Fruit fly (Drosophila melanogaster) whole organism, embryonic: ENCODE measurements around the gene Trim9.

Experiments
- Atf3 ChIP-seq: fragments of 200-800 bp; sonication (Bioruptor generic); optimal IDR thresholded peaks from 3 replicates; lab custom pipeline; 2016; ENCODE audit warnings: missing biosample characterization, missing genetic modification characterization
- Awh ChIP-seq: fragments of 200-800 bp; sonication (Bioruptor generic); IDR thresholded peaks from 2 replicates; pipeline ENCODE4, ENCODE4 v1.3.6; 2022; ENCODE audit warnings: missing biosample characterization, missing genetic modification characterization
- B-H2 ChIP-seq: fragments of 200-800 bp; sonication (Bioruptor generic); optimal IDR thresholded peaks from 2 replicates; lab custom pipeline; 2018; ENCODE audit warnings: missing biosample characterization, mild to moderate bottlenecking, missing genetic modification characterization
- CG10431 ChIP-seq: fragments of 200-800 bp; sonication (Bioruptor generic); optimal IDR thresholded peaks from 3 replicates; lab custom pipeline; 2018; ENCODE audit warnings: missing biosample characterization, mild to moderate bottlenecking, missing genetic modification characterization
- CG10462 ChIP-seq: fragments of 200-800 bp; sonication (Bioruptor generic); optimal IDR thresholded peaks from 2 replicates; lab custom pipeline; 2016; ENCODE audit warnings: missing biosample characterization, missing genetic modification characterization
- CG11247 ChIP-seq: fragments of 200-800 bp; sonication (Bioruptor generic); IDR thresholded peaks from 2 replicates; pipeline ENCODE4 v1.3.6; 2022; ENCODE audit warnings: missing biosample characterization, missing genetic modification characterization
- CG11398 ChIP-seq: fragments of 200-800 bp; sonication (Bioruptor generic); optimal IDR thresholded peaks from 2 replicates; lab custom pipeline; 2016; ENCODE audit warnings: missing biosample characterization, missing genetic modification characterization
- CG11456 ChIP-seq: fragments of 200-800 bp; sonication (Bioruptor generic); IDR thresholded peaks from 3 replicates; pipeline ENCODE4 v1.3.6; 2022; ENCODE audit warnings: missing biosample characterization, missing genetic modification characterization
- CG1233 ChIP-seq: fragments of 200-800 bp; sonication (Bioruptor generic); optimal IDR thresholded peaks from 4 replicates; lab custom pipeline; 2018; ENCODE audit warnings: missing biosample characterization, mild to moderate bottlenecking, missing genetic modification characterization
- CG14710 ChIP-seq: fragments of 200-800 bp; sonication (Bioruptor generic); optimal IDR thresholded peaks from 3 replicates; lab custom pipeline; 2019; ENCODE audit warnings: missing biosample characterization, mild to moderate bottlenecking, missing genetic modification characterization, moderate library complexity
- CG2116 ChIP-seq: fragments of 200-800 bp; sonication (Bioruptor generic); optimal IDR thresholded peaks from 3 replicates; lab custom pipeline; 2018; ENCODE audit warnings: missing biosample characterization, mild to moderate bottlenecking, missing genetic modification characterization
- CG2120 ChIP-seq: fragments of 200-800 bp; sonication (Bioruptor generic); optimal IDR thresholded peaks from 3 replicates; lab custom pipeline; 2016; ENCODE audit warnings: missing biosample characterization, missing genetic modification characterization
- CG2678 ChIP-seq: fragments of 200-800 bp; sonication (Bioruptor generic); optimal IDR thresholded peaks from 3 replicates; lab custom pipeline; 2019; ENCODE audit warnings: missing biosample characterization, mild to moderate bottlenecking, missing genetic modification characterization, moderate library complexity
- CG31224 ChIP-seq: fragments of 200-800 bp; sonication (Bioruptor generic); IDR thresholded peaks from 2 replicates; pipeline ENCODE4 v1.3.6; 2022; ENCODE audit warnings: missing biosample characterization, missing genetic modification characterization
- CG31441 ChIP-seq: fragments of 200-800 bp; sonication (Bioruptor generic); IDR thresholded peaks from 2 replicates; pipeline ENCODE4 v1.3.6; 2022; ENCODE audit warnings: missing biosample characterization, missing genetic modification characterization
- CG4360 ChIP-seq: fragments of 200-800 bp; sonication (Bioruptor generic); IDR thresholded peaks from 2 replicates; pipeline ENCODE4 v1.3.6; 2022; ENCODE audit warnings: missing biosample characterization, missing genetic modification characterization
- CG4707 ChIP-seq: fragments of 200-800 bp; sonication (Bioruptor generic); optimal IDR thresholded peaks from 2 replicates; lab custom pipeline; 2018; ENCODE audit warnings: missing biosample characterization, mild to moderate bottlenecking, missing genetic modification characterization, moderate library complexity
- CG6272 ChIP-seq: fragments of 200-800 bp; sonication (Bioruptor generic); IDR thresholded peaks from 2 replicates; pipeline ENCODE4 v1.3.6; 2022; ENCODE audit warnings: missing biosample characterization, missing genetic modification characterization
- CG6654 ChIP-seq: fragments of 200-800 bp; sonication (Bioruptor generic); optimal IDR thresholded peaks from 2 replicates; lab custom pipeline; 2017; ENCODE audit warnings: missing biosample characterization, mild to moderate bottlenecking, missing genetic modification characterization
- CG7745 ChIP-seq: fragments of 200-800 bp; sonication (Bioruptor generic); optimal IDR thresholded peaks from 2 replicates; lab custom pipeline; 2018; ENCODE audit warnings: missing biosample characterization, mild to moderate bottlenecking, missing genetic modification characterization, moderate library complexity
- CG7839 ChIP-seq: fragments of 200-800 bp; sonication (Bioruptor generic); optimal IDR thresholded peaks from 3 replicates; lab custom pipeline; 2018; ENCODE audit warnings: missing biosample characterization, mild to moderate bottlenecking, missing genetic modification characterization, moderate library complexity
- CG7928 ChIP-seq: fragments of 200-800 bp; sonication (Bioruptor generic); optimal IDR thresholded peaks from 2 replicates; lab custom pipeline; 2017; ENCODE audit warnings: missing biosample characterization, mild to moderate bottlenecking, missing genetic modification characterization
- CG7963 ChIP-seq: fragments of 200-800 bp; sonication (Bioruptor generic); IDR thresholded peaks from 3 replicates; pipeline ENCODE4 v1.3.6; 2022; ENCODE audit warnings: missing biosample characterization, missing genetic modification characterization; ENCODE audit not compliant: partially characterized antibody
- CG8290 ChIP-seq, 3 experiments: fragments of 200-800 bp; sonication (Bioruptor generic); optimal IDR thresholded peaks; 2 replicates each; lab custom pipeline; 2016 to 2019; ENCODE audit warnings: missing biosample characterization in 3 of 3, missing genetic modification characterization in 3 of 3, mild to moderate bottlenecking in 2 of 3, moderate library complexity in 1 of 3
- CG8359 ChIP-seq: fragments of 200-800 bp; sonication (Bioruptor generic); optimal IDR thresholded peaks from 2 replicates; lab custom pipeline; 2017; ENCODE audit warnings: missing biosample characterization, mild to moderate bottlenecking, missing genetic modification characterization, borderline replicate concordance
- CG9797 ChIP-seq: fragments of 200-800 bp; sonication (Bioruptor generic); optimal IDR thresholded peaks from 3 replicates; lab custom pipeline; 2018; ENCODE audit warnings: missing biosample characterization, mild to moderate bottlenecking, missing genetic modification characterization
- Dbx ChIP-seq: fragments of 200-800 bp; sonication (Bioruptor generic); IDR thresholded peaks from 3 replicates; pipeline ENCODE4 v1.3.6; 2022; ENCODE audit warnings: missing biosample characterization, missing genetic modification characterization
- Dek ChIP-seq: fragments of 200-800 bp; sonication (Bioruptor generic); optimal IDR thresholded peaks from 3 replicates; lab custom pipeline; 2019; ENCODE audit warnings: missing biosample characterization, mild to moderate bottlenecking, missing genetic modification characterization, moderate library complexity
- Doc2 ChIP-seq: fragments of 200-800 bp; sonication (Bioruptor generic); IDR thresholded peaks from 2 replicates; pipeline ENCODE4 v1.3.6; 2022; ENCODE audit warnings: missing biosample characterization, missing genetic modification characterization
- Dref ChIP-seq: fragments of 200-800 bp; sonication (Bioruptor generic); IDR thresholded peaks from 2 replicates; pipeline ENCODE4 v1.3.6; 2022; ENCODE audit warnings: missing biosample characterization, missing genetic modification characterization
- H15 ChIP-seq: fragments of 200-800 bp; sonication (Bioruptor generic); IDR thresholded peaks from 3 replicates; pipeline ENCODE4 v1.3.6; 2022; ENCODE audit warnings: missing biosample characterization, missing genetic modification characterization
- PHDP ChIP-seq: fragments of 200-800 bp; sonication (Bioruptor generic); optimal IDR thresholded peaks from 3 replicates; lab custom pipeline; 2018; ENCODE audit warnings: missing biosample characterization, mild to moderate bottlenecking, missing genetic modification characterization, moderate library complexity
- Rfx ChIP-seq: fragments of 200-800 bp; sonication (Bioruptor generic); IDR thresholded peaks from 2 replicates; pipeline ENCODE4 v1.3.6; 2022; ENCODE audit warnings: missing biosample characterization, missing genetic modification characterization
- Side ChIP-seq: fragments of 200-800 bp; sonication (Bioruptor generic); optimal IDR thresholded peaks from 2 replicates; lab custom pipeline; 2016; ENCODE audit warnings: missing biosample characterization, missing genetic modification characterization
- Sin3A ChIP-seq: fragments of >200 bp; optimal IDR thresholded peaks from 2 replicates; lab custom pipeline; 2018
- Sry-δ ChIP-seq: fragments of 200-800 bp; sonication (Bioruptor generic); optimal IDR thresholded peaks from 2 replicates; lab custom pipeline; 2016; ENCODE audit warnings: missing biosample characterization, missing genetic modification characterization
- abd-A ChIP-seq: fragments of 200-800 bp; sonication (Bioruptor generic); optimal IDR thresholded peaks from 3 replicates; lab custom pipeline; 2019; ENCODE audit warnings: missing biosample characterization, mild to moderate bottlenecking, missing genetic modification characterization, moderate library complexity
- ac ChIP-seq: fragments of 200-800 bp; sonication (Bioruptor generic); optimal IDR thresholded peaks from 3 replicates; lab custom pipeline; 2017; ENCODE audit warnings: missing biosample characterization, mild to moderate bottlenecking, missing genetic modification characterization
- bbx ChIP-seq: fragments of 200-800 bp; sonication (Bioruptor generic); IDR thresholded peaks from 2 replicates; pipeline ENCODE4 v1.3.6; 2022; ENCODE audit warnings: missing biosample characterization, missing genetic modification characterization; ENCODE audit not compliant: partially characterized antibody
- ewg ChIP-seq: fragments of 200-800 bp; sonication (Bioruptor generic); optimal IDR thresholded peaks from 3 replicates; lab custom pipeline; 2017; ENCODE audit warnings: mild to moderate bottlenecking, missing biosample characterization, missing genetic modification reagents, missing genetic modification characterization
- fd102C ChIP-seq: fragments of 200-800 bp; sonication (Bioruptor generic); optimal IDR thresholded peaks from 2 replicates; lab custom pipeline; 2018; ENCODE audit warnings: missing biosample characterization, mild to moderate bottlenecking, missing genetic modification characterization, moderate library complexity
- fd64A ChIP-seq: fragments of 200-800 bp; sonication (Bioruptor generic); optimal IDR thresholded peaks from 3 replicates; lab custom pipeline; 2018; ENCODE audit warnings: missing biosample characterization, mild to moderate bottlenecking, missing genetic modification characterization
- ham ChIP-seq: fragments of 200-800 bp; sonication (Bioruptor generic); IDR thresholded peaks from 2 replicates; pipeline ENCODE4 v1.3.6; 2022; ENCODE audit warnings: missing biosample characterization, missing genetic modification characterization
- hbn ChIP-seq: fragments of 200-800 bp; sonication (Bioruptor generic); IDR thresholded peaks from 2 replicates; pipeline ENCODE4 v1.3.6; 2022; ENCODE audit warnings: missing biosample characterization, missing genetic modification characterization; ENCODE audit not compliant: partially characterized antibody
- hth ChIP-seq: fragments of >200 bp; optimal IDR thresholded peaks from 2 replicates; lab custom pipeline; 2017; ENCODE audit warnings: inconsistent platforms
- pan ChIP-seq, 4 experiments: fragments of >200 bp in 3 of 4; fragments of 200-800 bp in 1 of 4; sonication (Bioruptor generic) in 1 of 4; optimal IDR thresholded peaks in 3 of 4; IDR thresholded peaks in 1 of 4; 2 replicates each; pipeline versions ENCODE4 v1.3.6 to Lab custom; 2017 to 2022; ENCODE audit warnings: missing biosample characterization in 2 of 4, missing genetic modification characterization in 2 of 4, mixed read lengths in 1 of 4
- twi ChIP-seq: fragments of 200-800 bp; optimal IDR thresholded peaks from 2 replicates; lab custom pipeline; 2019; ENCODE audit warnings: missing biosample characterization, mild to moderate bottlenecking, missing genetic modification characterization, moderate library complexity
- zen ChIP-seq: fragments of 200-800 bp; sonication (Bioruptor generic); optimal IDR thresholded peaks from 3 replicates; lab custom pipeline; 2018; ENCODE audit warnings: missing biosample characterization, mild to moderate bottlenecking, missing genetic modification characterization, moderate library complexity
- zen2 ChIP-seq: fragments of 200-800 bp; sonication (Bioruptor generic); IDR thresholded peaks from 3 replicates; pipeline ENCODE4 v1.3.6; 2022; ENCODE audit warnings: missing biosample characterization, missing genetic modification characterization; ENCODE audit not compliant: partially characterized antibody

Gene Trim9

dm6 chr2L:10661490-10662240, 117.0 kb downstream of the Trim9 start, which contains the start of gene CG31871 (continued):
- peak; percentile 62 for TF ChIP-seq Dek
- TF ChIP-seq fd102C (GFP tag; lab: Kevin White, UChicago) = no peak
- TF ChIP-seq CG1233 (GFP tag; lab: Kevin White, UChicago) = peak; percentile 53
- no peak for TF ChIP-seq CG10462
- no peak for TF ChIP-seq zen2
- TF ChIP-seq Doc2 (GFP tag; lab: Robert Waterston, UW) = no peak
- no peak for TF ChIP-seq CG11398 (GFP tag; lab: Kevin White, UChicago)
- no peak for TF ChIP-seq CG9797
- TF ChIP-seq hbn (GFP tag; lab: Robert Waterston, UW) = no peak
- no peak for TF ChIP-seq ham (GFP tag; lab: Robert Waterston, UW)
- TF ChIP-seq zen (tag; lab: Kevin White, UChicago) = peak; percentile 15
- peak; percentile 87 for TF ChIP-seq CG7839 (tag; lab: Kevin White, UChicago)
- TF ChIP-seq fd64A = no peak
- peak; percentile 2 for TF ChIP-seq CG8359 (GFP tag; lab: Kevin White, UChicago)
- peak; percentile 80 for TF ChIP-seq PHDP (tag; lab: Kevin White, UChicago)
- TF ChIP-seq CG8290 (GFP tag; optimal IDR thresholded peaks at IDR 0.05; lab: Kevin White, UChicago) = peak; percentile 9
- TF ChIP-seq CG8290 (tag; optimal IDR thresholded peaks at IDR 0.05; lab: Kevin White, UChicago) = no peak
- TF ChIP-seq CG2120 (GFP tag; lab: Kevin White, UChicago) = peak; percentile 25
- TF ChIP-seq twi (tag; lab: Kevin White, UChicago) = no peak
- no peak for TF ChIP-seq hth (lab: Kevin White, UChicago)
- TF ChIP-seq CG31224 (GFP tag; lab: Robert Waterston, UW) = peak; percentile 36
- peak; percentile 16; the same call in 1 of the 2 replicates for TF ChIP-seq CG6272 (GFP tag; lab: Robert Waterston, UW)
- no peak for TF ChIP-seq CG7963 (GFP tag; lab: Robert Waterston, UW)
- no peak for TF ChIP-seq CG7745 (tag; lab: Kevin White, UChicago)
- peak; percentile 64 for TF ChIP-seq Rfx (GFP tag; lab: Robert Waterston, UW)
- no peak for TF ChIP-seq Awh (GFP tag; lab: Robert Waterston, UW)
- no peak for TF ChIP-seq CG4707
- peak; percentile 72 for TF ChIP-seq CG14710 (tag; lab: Kevin White, UChicago)
- no peak for TF ChIP-seq Dref (GFP tag; lab: Robert Waterston, UW)
- 0 out of 3 replicates have a peak, but pooled peaks have one; percentile 44 for TF ChIP-seq H15 (GFP tag; lab: Robert Waterston, UW)
- TF ChIP-seq CG11456 (GFP tag; lab: Robert Waterston, UW) = no peak
- TF ChIP-seq CG2678 (tag; lab: Kevin White, UChicago) = peak; percentile 88
- peak; percentile 6 for TF ChIP-seq CG2116 (GFP tag; lab: Kevin White, UChicago)
- TF ChIP-seq abd-A (tag; lab: Kevin White, UChicago) = no peak
- TF ChIP-seq bbx (GFP tag; lab: Robert Waterston, UW) = no peak
- TF ChIP-seq CG10431 (GFP tag; lab: Kevin White, UChicago) = peak; percentile 6
- TF ChIP-seq ewg (GFP tag; lab: Kevin White, UChicago) = peak; percentile 48
- TF ChIP-seq B-H2 (GFP tag; lab: Kevin White, UChicago) = no peak
- no peak for TF ChIP-seq Atf3
- TF ChIP-seq CG31441 (GFP tag; lab: Robert Waterston, UW) = peak; percentile 90
- peak; percentile 55; the same call in 1 of the 3 replicates for TF ChIP-seq Dbx (GFP tag; lab: Robert Waterston, UW)
- TF ChIP-seq Sin3A (lab: Kevin White, UChicago) = no peak
- peak; percentile 17 for TF ChIP-seq CG6654 (GFP tag; lab: Kevin White, UChicago)
- TF ChIP-seq Sry-δ (GFP tag; lab: Kevin White, UChicago) = no peak
- no peak for TF ChIP-seq CG11247 (GFP tag; lab: Robert Waterston, UW)
- no peak for TF ChIP-seq CG7928 (GFP tag; lab: Kevin White, UChicago)
- no peak for TF ChIP-seq Side
- TF ChIP-seq pan (optimal IDR thresholded peaks at IDR 0.05; lab: Kevin White, UChicago) = no peak
- peak in 1 of 2 experiments; percentile 77 for TF ChIP-seq pan (GFP tag; optimal IDR thresholded peaks at IDR 0.05 in 1 of 2, IDR thresholded peaks at IDR 0.05 in 1 of 2)
- no peak for TF ChIP-seq ac (GFP tag; lab: Kevin White, UChicago)
- no peak for TF ChIP-seq CG4360 (GFP tag; lab: Robert Waterston, UW)
